Worm (Caenorhabditis elegans): ENCODE measurements around the gene C08F8.2.
A peak's percentile ranks its signal among the peaks of the same experiment; 100 is the strongest.

ce11 chrIV:11118837-11119491 is 31.8 kb upstream of the C08F8.2 start, which contains the start of the genes imp-2 and enpl-1:
- no peak for TF ChIP-seq ztf-6 (GFP tag; IDR thresholded peaks at IDR 0.05)
- TF ChIP-seq him-1 (tag; optimal IDR thresholded peaks at IDR 0.05) = no peak
- peak in 1 of 3 experiments; percentile 51 for TF ChIP-seq lin-35 (GFP tag; optimal IDR thresholded peaks at IDR 0.05)
- no peak for TF ChIP-seq mes-4 (tag; optimal IDR thresholded peaks at IDR 0.05)
- TF ChIP-seq ztf-26 (tag; optimal IDR thresholded peaks at IDR 0.05) = peak; percentile 37
- TF ChIP-seq ztf-18 (tag; optimal IDR thresholded peaks at IDR 0.05) = peak; percentile 76
- TF ChIP-seq B0336.3 (GFP tag; IDR thresholded peaks at IDR 0.05) = peak; percentile 83
- no peak for TF ChIP-seq nhr-120 (GFP tag; IDR thresholded peaks at IDR 0.05)
- peak; percentile 80 for TF ChIP-seq ets-4 (GFP tag; optimal IDR thresholded peaks at IDR 0.05)
- TF ChIP-seq ama-1 (optimal IDR thresholded peaks at IDR 0.05) = no peak
- TF ChIP-seq ama-1 (GFP tag; optimal IDR thresholded peaks at IDR 0.05) = peak in 1 of 2 experiments; percentile 41
- no peak for TF ChIP-seq hrde-1 (tag; optimal IDR thresholded peaks at IDR 0.05; ENCODE audit: borderline replicate concordance)
- peak; percentile 80 for TF ChIP-seq C06A6.2 (GFP tag; conservative IDR thresholded peaks at IDR 0.05)
